Fruit fly (Drosophila melanogaster) whole organism, adult: ENCODE results near the gene HHEX.

Experiments used
- CG11617 ChIP-seq: fragments of 200-800 bp; sonication (Bioruptor generic); optimal IDR thresholded peaks from 2 replicates; lab custom pipeline; 2017; ENCODE audit warnings: mild to moderate bottlenecking, missing biosample characterization, missing genetic modification reagents, missing genetic modification characterization
- CG12768 ChIP-seq: fragments of 200-800 bp; sonication (Bioruptor generic); optimal IDR thresholded peaks from 2 replicates; lab custom pipeline; 2017; ENCODE audit warnings: missing biosample characterization, missing genetic modification characterization, mild to moderate bottlenecking, moderate library complexity, missing genetic modification reagents
- CG14711 ChIP-seq: fragments of 200-800 bp; sonication (Bioruptor generic); optimal IDR thresholded peaks from 2 replicates; lab custom pipeline; 2018; ENCODE audit warnings: missing biosample characterization, mild to moderate bottlenecking, missing genetic modification characterization, moderate library complexity
- CG1620 ChIP-seq: fragments of 200-800 bp; sonication (Bioruptor generic); optimal IDR thresholded peaks from 2 replicates; lab custom pipeline; 2016; ENCODE audit warnings: missing biosample characterization, missing genetic modification characterization
- CG33017 ChIP-seq: fragments of 200-800 bp; sonication (Bioruptor generic); optimal IDR thresholded peaks from 2 replicates; lab custom pipeline; 2018; ENCODE audit warnings: missing biosample characterization, mild to moderate bottlenecking, missing genetic modification characterization, moderate library complexity
- CG5204 ChIP-seq: fragments of 200-800 bp; sonication (Bioruptor generic); optimal IDR thresholded peaks from 2 replicates; lab custom pipeline; 2016; ENCODE audit warnings: missing biosample characterization, missing genetic modification characterization
- CG7045 ChIP-seq: fragments of 200-800 bp; sonication (Bioruptor generic); optimal IDR thresholded peaks from 2 replicates; lab custom pipeline; 2017; ENCODE audit warnings: missing biosample characterization, mild to moderate bottlenecking, missing genetic modification characterization
- CG7101 ChIP-seq: fragments of 200-800 bp; sonication (Bioruptor generic); optimal IDR thresholded peaks from 2 replicates; lab custom pipeline; 2018; ENCODE audit warnings: missing biosample characterization, mild to moderate bottlenecking, missing genetic modification characterization, moderate library complexity
- Clk ChIP-seq: fragments of 200-800 bp; sonication (Bioruptor generic); optimal IDR thresholded peaks from 2 replicates; lab custom pipeline; 2017; ENCODE audit warnings: missing biosample characterization, missing genetic modification characterization
- Crg-1 ChIP-seq: fragments of 200-800 bp; sonication (Bioruptor generic); optimal IDR thresholded peaks from 2 replicates; lab custom pipeline; 2016; ENCODE audit warnings: missing biosample characterization, missing genetic modification characterization
- Hr96 ChIP-seq: fragments of 200-800 bp; sonication (Bioruptor generic); optimal IDR thresholded peaks from 2 replicates; lab custom pipeline; 2016; ENCODE audit warnings: missing biosample characterization, missing genetic modification characterization
- Mnt ChIP-seq: fragments of 200-800 bp; sonication (Bioruptor generic); optimal IDR thresholded peaks from 2 replicates; lab custom pipeline; 2016; ENCODE audit warnings: missing biosample characterization, mild to moderate bottlenecking, missing genetic modification characterization
- bab1 ChIP-seq: fragments of 200-800 bp; sonication (Bioruptor generic); optimal IDR thresholded peaks from 3 replicates; lab custom pipeline; 2019; ENCODE audit warnings: missing biosample characterization, mild to moderate bottlenecking, missing genetic modification characterization, moderate library complexity
- cic ChIP-seq: fragments of 200-800 bp; sonication (Bioruptor generic); optimal IDR thresholded peaks from 2 replicates; lab custom pipeline; 2017; ENCODE audit warnings: missing biosample characterization, mild to moderate bottlenecking, missing genetic modification characterization, moderate library complexity
- cnc ChIP-seq, 2 experiments: fragments of >200 bp; optimal IDR thresholded peaks; 2 replicates each; lab custom pipeline; 2017
- kay ChIP-seq: fragments of 200-800 bp; sonication (Bioruptor generic); peaks from one replicate; lab custom pipeline; 2016; ENCODE audit warnings: missing biosample characterization, missing genetic modification characterization, borderline replicate concordance
- ovo ChIP-seq: fragments of 200-800 bp; sonication (Bioruptor generic); optimal IDR thresholded peaks from 2 replicates; lab custom pipeline; 2016; ENCODE audit warnings: missing biosample characterization, missing genetic modification characterization
- pad ChIP-seq: fragments of 200-800 bp; sonication (Bioruptor generic); optimal IDR thresholded peaks from 3 replicates; lab custom pipeline; 2017; ENCODE audit warnings: missing biosample characterization, missing genetic modification characterization, mild to moderate bottlenecking, moderate library complexity, missing genetic modification reagents
- tj ChIP-seq: fragments of 200-800 bp; sonication (Bioruptor generic); optimal IDR thresholded peaks from 3 replicates; lab custom pipeline; 2017; ENCODE audit warnings: missing biosample characterization, mild to moderate bottlenecking, missing genetic modification characterization, moderate library complexity
- toe ChIP-seq: fragments of 200-800 bp; sonication (Bioruptor generic); optimal IDR thresholded peaks from 2 replicates; lab custom pipeline; 2016; ENCODE audit warnings: missing biosample characterization, missing genetic modification characterization

The HHEX gene

DNA sequence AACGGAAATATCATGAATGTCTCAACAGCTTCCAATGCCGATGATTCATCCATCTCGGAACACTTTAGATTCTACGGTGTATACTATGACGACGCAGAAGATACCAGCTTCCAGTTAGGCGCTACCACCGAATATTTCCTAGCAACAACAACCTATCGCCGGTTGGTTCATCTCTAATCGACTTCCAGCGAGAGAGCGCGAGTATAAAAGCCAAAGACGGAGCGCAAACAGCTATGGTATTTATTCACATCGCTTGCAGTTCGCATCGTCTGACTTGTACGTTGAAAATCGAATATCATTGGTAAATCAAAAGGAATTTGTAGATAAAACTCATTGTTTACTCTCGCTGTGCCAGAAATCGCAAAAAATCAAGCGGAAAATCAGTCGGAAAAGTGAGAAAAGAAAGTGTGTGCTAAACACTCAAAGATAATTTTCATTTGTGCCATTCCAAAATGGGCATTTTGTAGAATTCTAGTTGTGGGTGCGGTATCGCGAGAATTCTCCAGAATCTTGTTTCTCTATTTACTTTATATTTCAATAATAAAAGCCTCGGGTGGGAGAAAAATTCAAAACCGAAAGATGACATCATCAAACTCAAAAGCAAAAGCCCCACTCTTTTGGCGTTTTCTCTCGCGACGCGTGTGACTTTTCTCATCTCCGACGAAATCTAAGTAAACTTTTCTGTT, 15.6 kb downstream of the HHEX start, which contains the start of gene AnxB9:
TSS of gene AnxB9 (plus strand) at position 232 of the 686 bp plus-strand sequence.
- peak; percentile 56 for TF ChIP-seq Mnt
- peak; percentile 22 for TF ChIP-seq CG7045
- peak; percentile 42 for TF ChIP-seq CG1620 (GFP tag; lab: Kevin White, UChicago)
- no peak for TF ChIP-seq pad
- no peak for TF ChIP-seq cnc (optimal IDR thresholded peaks at IDR 0.05; lab: Kevin White, UChicago)
- peak; percentile 91 for TF ChIP-seq kay (GFP tag; lab: Kevin White, UChicago)
- peak; percentile 39 for TF ChIP-seq Hr96 (GFP tag; lab: Kevin White, UChicago)
- peak; percentile 67 for TF ChIP-seq CG7101
- TF ChIP-seq CG11617 (GFP tag; lab: Kevin White, UChicago), result peak; percentile 46
- no peak for TF ChIP-seq CG5204
- TF ChIP-seq CG12768, result peak; percentile 40
- no peak for TF ChIP-seq toe (GFP tag; lab: Kevin White, UChicago)
- peak; percentile 50 for TF ChIP-seq Crg-1 (GFP tag; lab: Kevin White, UChicago)
- TF ChIP-seq CG33017 (tag; lab: Kevin White, UChicago), result peak; percentile 66
- TF ChIP-seq bab1 (GFP tag; lab: Kevin White, UChicago), result peak; percentile 81
- TF ChIP-seq ovo (GFP tag; lab: Kevin White, UChicago), result peak; percentile 7
- peak; percentile 2 for TF ChIP-seq CG14711 (tag; lab: Kevin White, UChicago)
- no peak for TF ChIP-seq Clk (GFP tag; lab: Kevin White, UChicago)
- TF ChIP-seq tj (GFP tag; lab: Kevin White, UChicago), result peak; percentile 5
- TF ChIP-seq cic, result peak; percentile 73

dm6 chr3R:21064000-21064924, 16.5 kb downstream of the HHEX start, which contains the start of gene Cortactin:
Gene Cortactin, minus strand, starts transcription at chr3R:21064471.
- TF ChIP-seq kay (GFP tag; lab: Kevin White, UChicago), result peak; percentile 73
- TF ChIP-seq CG7101, result no peak
- no peak for TF ChIP-seq CG12768
- no peak for TF ChIP-seq CG33017 (tag; lab: Kevin White, UChicago)
- TF ChIP-seq CG1620 (GFP tag; lab: Kevin White, UChicago), result peak; percentile 15
- no peak for TF ChIP-seq Crg-1 (GFP tag; lab: Kevin White, UChicago)
- peak; percentile 3 for TF ChIP-seq cic
- no peak for TF ChIP-seq Mnt
- TF ChIP-seq CG5204, result no peak
- peak; percentile 88 for TF ChIP-seq pad
- TF ChIP-seq Hr96 (GFP tag; lab: Kevin White, UChicago), result no peak

DNA sequence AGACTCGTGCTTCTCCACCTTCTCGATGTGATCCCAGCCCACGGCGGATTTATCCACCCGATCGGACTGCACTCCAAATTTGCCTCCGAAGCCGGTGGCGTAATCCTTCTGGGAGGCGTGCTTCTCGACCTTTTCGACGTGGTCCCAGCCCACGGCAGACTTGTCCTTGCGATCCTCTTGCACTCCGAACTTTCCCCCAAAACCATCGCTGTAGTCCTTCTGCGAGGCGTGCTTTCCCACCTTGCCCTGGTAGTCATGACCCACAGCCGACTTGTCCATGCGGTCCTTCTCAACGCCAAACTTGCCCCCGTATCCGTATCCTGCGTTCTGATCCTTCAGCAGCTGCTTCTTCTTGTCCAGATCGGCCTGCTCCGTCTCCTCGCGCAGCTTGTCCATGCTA, 17.3 kb downstream of the HHEX start:
- TF ChIP-seq CG14711 (tag; lab: Kevin White, UChicago), result no peak

dm6 chr3R:21060430-21061245, 20.1 kb downstream of the HHEX start, which contains the start of gene Mvl:
Gene Mvl, minus strand, starts transcription at chr3R:21060800.
- TF ChIP-seq Clk (GFP tag; lab: Kevin White, UChicago), result no peak
- no peak for TF ChIP-seq toe (GFP tag; lab: Kevin White, UChicago)
- no peak for TF ChIP-seq CG5204
- no peak for TF ChIP-seq CG14711 (tag; lab: Kevin White, UChicago)
- no peak for TF ChIP-seq CG1620 (GFP tag; lab: Kevin White, UChicago)
- no peak for TF ChIP-seq CG11617 (GFP tag; lab: Kevin White, UChicago)
- TF ChIP-seq bab1 (GFP tag; lab: Kevin White, UChicago), result no peak
- TF ChIP-seq Hr96 (GFP tag; lab: Kevin White, UChicago), result no peak
- TF ChIP-seq cnc (optimal IDR thresholded peaks at IDR 0.05; lab: Kevin White, UChicago), result no peak
- TF ChIP-seq cic, result peak; percentile 10
- peak; percentile 98 for TF ChIP-seq pad
- no peak for TF ChIP-seq CG7045
- peak; percentile 76 for TF ChIP-seq Mnt
- peak; percentile 59 for TF ChIP-seq tj (GFP tag; lab: Kevin White, UChicago)
- TF ChIP-seq CG12768, result peak; percentile 19
- peak; percentile 37 for TF ChIP-seq ovo (GFP tag; lab: Kevin White, UChicago)
- TF ChIP-seq CG7101, result peak; percentile 11
- TF ChIP-seq kay (GFP tag; lab: Kevin White, UChicago), result no peak
- TF ChIP-seq CG33017 (tag; lab: Kevin White, UChicago), result no peak
- TF ChIP-seq Crg-1 (GFP tag; lab: Kevin White, UChicago), result no peak
